Fruit fly (Drosophila melanogaster) whole organism, embryonic: ENCODE measurements around the gene Top3alpha.

Experiments
- Antp ChIP-seq: fragments of 200-800 bp; sonication (Bioruptor generic); optimal IDR thresholded peaks from 3 replicates; lab custom pipeline; 2016; ENCODE audit warnings: missing biosample characterization, missing genetic modification characterization
- C15 ChIP-seq: fragments of 200-800 bp; sonication (Bioruptor generic); IDR thresholded peaks from 3 replicates; pipeline ENCODE4 v1.3.6; 2022; ENCODE audit warnings: missing biosample characterization, missing genetic modification characterization
- CG1024 ChIP-seq: fragments of 200-800 bp; sonication (Bioruptor generic); IDR thresholded peaks from 2 replicates; pipeline ENCODE4 v1.3.6; 2022; ENCODE audit warnings: missing biosample characterization, missing genetic modification characterization
- CG11093 ChIP-seq: fragments of 200-800 bp; sonication (Bioruptor generic); IDR thresholded peaks from 3 replicates; pipeline ENCODE4 v1.3.6; 2022; ENCODE audit warnings: missing biosample characterization, missing genetic modification characterization
- CG14050 ChIP-seq: fragments of 200-800 bp; sonication (Bioruptor generic); IDR thresholded peaks from 3 replicates; pipeline ENCODE4 v1.3.6; 2022; ENCODE audit warnings: missing biosample characterization, missing genetic modification characterization
- CG14441 ChIP-seq: fragments of 200-800 bp; sonication (Bioruptor generic); IDR thresholded peaks from 2 replicates; pipeline ENCODE4 v1.3.6; 2022; ENCODE audit warnings: missing biosample characterization, missing genetic modification characterization
- CG16779 ChIP-seq: fragments of 200-800 bp; sonication (Bioruptor generic); IDR thresholded peaks from 2 replicates; pipeline ENCODE4 v1.3.6; 2022; ENCODE audit warnings: missing biosample characterization, missing genetic modification characterization
- CG2202 ChIP-seq: fragments of 200-800 bp; sonication (Bioruptor generic); optimal IDR thresholded peaks from 2 replicates; lab custom pipeline; 2018; ENCODE audit warnings: missing biosample characterization, mild to moderate bottlenecking, missing genetic modification characterization
- CG30403 ChIP-seq: fragments of 200-800 bp; sonication (Bioruptor generic); optimal IDR thresholded peaks from 3 replicates; lab custom pipeline; 2016; ENCODE audit warnings: missing biosample characterization, missing genetic modification characterization
- CG34224 ChIP-seq: fragments of 200-800 bp; sonication (Bioruptor generic); IDR thresholded peaks from 3 replicates; pipeline ENCODE4 v1.3.6; 2022; ENCODE audit warnings: missing biosample characterization, missing genetic modification characterization; ENCODE audit not compliant: partially characterized antibody
- CG34422 ChIP-seq: fragments of 200-800 bp; sonication (Bioruptor generic); IDR thresholded peaks from 3 replicates; pipeline ENCODE4 v1.3.6; 2022; ENCODE audit warnings: missing biosample characterization, missing genetic modification characterization
- CG4730 ChIP-seq: fragments of 200-800 bp; sonication (Bioruptor generic); IDR thresholded peaks from 2 replicates; pipeline ENCODE4 v1.3.6; 2022; ENCODE audit warnings: missing biosample characterization, missing genetic modification characterization
- CG6791 ChIP-seq: fragments of 200-800 bp; sonication (Bioruptor generic); IDR thresholded peaks from 3 replicates; pipeline ENCODE4 v1.3.6; 2022; ENCODE audit warnings: missing biosample characterization, missing genetic modification characterization; ENCODE audit not compliant: partially characterized antibody
- CG9797 ChIP-seq: fragments of 200-800 bp; sonication (Bioruptor generic); optimal IDR thresholded peaks from 3 replicates; lab custom pipeline; 2018; ENCODE audit warnings: missing biosample characterization, mild to moderate bottlenecking, missing genetic modification characterization
- CTCF ChIP-seq: fragments of 200-800 bp; sonication (Bioruptor generic); optimal IDR thresholded peaks from 2 replicates; lab custom pipeline; 2017; ENCODE audit warnings: missing biosample characterization, mild to moderate bottlenecking, missing genetic modification characterization, moderate library complexity
- Dip3 ChIP-seq: fragments of 200-800 bp; sonication (Bioruptor generic); optimal IDR thresholded peaks from 3 replicates; lab custom pipeline; 2016; ENCODE audit warnings: missing biosample characterization, missing genetic modification characterization
- E2f2 ChIP-seq: fragments of 200-800 bp; sonication (Bioruptor generic); IDR thresholded peaks from 2 replicates; pipeline ENCODE4 v1.3.6; 2022; ENCODE audit warnings: missing biosample characterization, missing genetic modification characterization
- Ets65A ChIP-seq: fragments of 200-800 bp; sonication (Bioruptor generic); peaks from one replicate; lab custom pipeline; 2016; ENCODE audit warnings: missing biosample characterization, missing genetic modification characterization
- Fer1 ChIP-seq: fragments of 200-800 bp; sonication (Bioruptor generic); optimal IDR thresholded peaks from 2 replicates; lab custom pipeline; 2017; ENCODE audit warnings: missing biosample characterization, mild to moderate bottlenecking, missing genetic modification characterization
- Hr3 ChIP-seq: fragments of 200-800 bp; sonication (Bioruptor generic); optimal IDR thresholded peaks from 3 replicates; lab custom pipeline; 2016; ENCODE audit warnings: missing biosample characterization, missing genetic modification characterization
- Hsf ChIP-seq: fragments of 200-800 bp; sonication (Bioruptor generic); optimal IDR thresholded peaks from 3 replicates; lab custom pipeline; 2016; ENCODE audit warnings: missing biosample characterization, missing genetic modification characterization
- Meics ChIP-seq: fragments of 200-800 bp; sonication (Bioruptor generic); optimal IDR thresholded peaks from 2 replicates; lab custom pipeline; 2017; ENCODE audit warnings: missing biosample characterization, mild to moderate bottlenecking, missing genetic modification characterization
- Myb ChIP-seq: fragments of 200-800 bp; sonication (Bioruptor generic); optimal IDR thresholded peaks from 2 replicates; lab custom pipeline; 2016; ENCODE audit warnings: missing biosample characterization, missing genetic modification characterization
- Pdp1 ChIP-seq, 2 experiments: fragments of 200-800 bp; sonication (Bioruptor generic); optimal IDR thresholded peaks; 3 replicates each; lab custom pipeline; 2016; ENCODE audit warnings: missing biosample characterization in 2 of 2, missing genetic modification characterization in 2 of 2, mild to moderate bottlenecking in 1 of 2, moderate library complexity in 1 of 2
- Scr ChIP-seq: fragments of 200-800 bp; sonication (Bioruptor generic); IDR thresholded peaks from 2 replicates; pipeline ENCODE4 v1.3.6; 2022; ENCODE audit warnings: missing biosample characterization, missing genetic modification characterization; ENCODE audit not compliant: partially characterized antibody
- Taf1 ChIP-seq: fragments of 200-800 bp; sonication (Bioruptor generic); IDR thresholded peaks from 2 replicates; pipeline ENCODE4 v1.3.6; 2022; ENCODE audit warnings: missing biosample characterization, missing genetic modification characterization
- Usf ChIP-seq: fragments of 200-800 bp; sonication (Bioruptor generic); optimal IDR thresholded peaks from 2 replicates; lab custom pipeline; 2017; ENCODE audit warnings: missing genotype, missing biosample characterization, missing genetic modification characterization
- Vsx1 ChIP-seq: fragments of 200-800 bp; sonication (Bioruptor generic); optimal IDR thresholded peaks from 2 replicates; lab custom pipeline; 2017; ENCODE audit warnings: missing biosample characterization, mild to moderate bottlenecking, missing genetic modification characterization, missing genetic modification reagents
- Xbp1 ChIP-seq: fragments of 200-800 bp; sonication (Bioruptor generic); optimal IDR thresholded peaks from 3 replicates; lab custom pipeline; 2016; ENCODE audit warnings: missing biosample characterization, mild to moderate bottlenecking, missing genetic modification characterization
- Xrp1 ChIP-seq: fragments of 200-800 bp; sonication (Bioruptor generic); IDR thresholded peaks from 2 replicates; pipeline ENCODE4 v1.3.6; 2022; ENCODE audit warnings: missing biosample characterization, missing genetic modification characterization
- ac ChIP-seq: fragments of 200-800 bp; sonication (Bioruptor generic); optimal IDR thresholded peaks from 3 replicates; lab custom pipeline; 2017; ENCODE audit warnings: missing biosample characterization, mild to moderate bottlenecking, missing genetic modification characterization
- amos ChIP-seq: fragments of 200-800 bp; sonication (Bioruptor generic); IDR thresholded peaks from 2 replicates; pipeline ENCODE4 v1.3.6; 2022; ENCODE audit warnings: missing biosample characterization, missing genetic modification characterization; ENCODE audit not compliant: partially characterized antibody
- bsh ChIP-seq, 2 experiments: fragments of 200-800 bp; sonication (Bioruptor generic); optimal IDR thresholded peaks; 2 replicates each; lab custom pipeline; 2017 to 2018; ENCODE audit warnings: mild to moderate bottlenecking in 2 of 2, missing biosample characterization in 2 of 2, missing genetic modification characterization in 2 of 2, moderate library complexity in 1 of 2
- ems ChIP-seq: fragments of 200-800 bp; sonication (Bioruptor generic); optimal IDR thresholded peaks from 3 replicates; lab custom pipeline; 2016; ENCODE audit warnings: missing biosample characterization, missing genetic modification characterization
- exex ChIP-seq: fragments of 200-800 bp; sonication (Bioruptor generic); optimal IDR thresholded peaks from 4 replicates; lab custom pipeline; 2018; ENCODE audit warnings: missing biosample characterization, mild to moderate bottlenecking, missing genetic modification characterization, moderate library complexity
- gro ChIP-seq: fragments of 200-800 bp; sonication (Bioruptor generic); optimal IDR thresholded peaks from 2 replicates; lab custom pipeline; 2016; ENCODE audit warnings: missing biosample characterization, missing genetic modification characterization
- hkb ChIP-seq, 2 experiments: fragments of 200-800 bp in 1 of 2; fragments of >200 bp in 1 of 2; sonication (Bioruptor generic) in 1 of 2; IDR thresholded peaks in 1 of 2; optimal IDR thresholded peaks in 1 of 2; 2 replicates each; pipeline versions ENCODE4 v1.3.6 to Lab custom; 2017 to 2022; ENCODE audit warnings: missing biosample characterization in 1 of 2, missing genetic modification characterization in 1 of 2
- ind ChIP-seq: fragments of 200-800 bp; sonication (Bioruptor generic); optimal IDR thresholded peaks from 3 replicates; lab custom pipeline; 2016; ENCODE audit warnings: missing biosample characterization, missing genetic modification characterization
- jumu ChIP-seq: fragments of 200-800 bp; sonication (Bioruptor generic); optimal IDR thresholded peaks from 3 replicates; lab custom pipeline; 2016; ENCODE audit warnings: missing biosample characterization, missing genetic modification characterization
- knrl ChIP-seq: fragments of 200-800 bp; sonication (Bioruptor generic); IDR thresholded peaks from 3 replicates; pipeline ENCODE4 v1.3.6; 2022; ENCODE audit warnings: missing biosample characterization, missing genetic modification characterization; ENCODE audit not compliant: partially characterized antibody
- mam ChIP-seq: fragments of 200-800 bp; sonication (Bioruptor generic); optimal IDR thresholded peaks from 3 replicates; lab custom pipeline; 2016; ENCODE audit warnings: missing biosample characterization, missing genetic modification characterization
- odd ChIP-seq: fragments of 200-800 bp; sonication (Bioruptor generic); optimal IDR thresholded peaks from 2 replicates; lab custom pipeline; 2017; ENCODE audit warnings: missing biosample characterization, mild to moderate bottlenecking, missing genetic modification characterization
- org-1 ChIP-seq: fragments of 200-800 bp; sonication (Bioruptor generic); optimal IDR thresholded peaks from 2 replicates; lab custom pipeline; 2017; ENCODE audit warnings: missing biosample characterization, missing genetic modification characterization
- sd ChIP-seq: fragments of 200-800 bp; sonication (Bioruptor generic); optimal IDR thresholded peaks from 3 replicates; lab custom pipeline; 2018; ENCODE audit warnings: missing biosample characterization, mild to moderate bottlenecking, missing genetic modification characterization, moderate library complexity
- sens ChIP-seq: fragments of 200-800 bp; sonication (Bioruptor generic); peaks from one replicate; lab custom pipeline; 2016; ENCODE audit warnings: missing biosample characterization, missing genetic modification characterization
- seq ChIP-seq: fragments of 200-800 bp; sonication (Bioruptor generic); IDR thresholded peaks from 2 replicates; pipeline ENCODE4 v1.3.6; 2022; ENCODE audit warnings: missing biosample characterization, missing genetic modification characterization
- sisA ChIP-seq: fragments of 200-800 bp; sonication (Bioruptor generic); IDR thresholded peaks from 2 replicates; pipeline ENCODE4 v1.3.6; 2022; ENCODE audit warnings: missing biosample characterization, missing genetic modification characterization
- slbo ChIP-seq: fragments of 200-800 bp; sonication (Bioruptor generic); IDR thresholded peaks from 2 replicates; pipeline ENCODE4 v1.3.6; 2022; ENCODE audit warnings: missing biosample characterization, missing genetic modification characterization
- tin ChIP-seq: fragments of 200-800 bp; sonication (Bioruptor generic); optimal IDR thresholded peaks from 3 replicates; lab custom pipeline; 2016; ENCODE audit warnings: missing biosample characterization, missing genetic modification characterization

Gene Top3alpha

dm6 chr2L:19452535-19453317, 45.2 kb upstream of the Top3alpha start (continued):
- TF ChIP-seq odd (GFP tag; lab: Kevin White, UChicago) (peak; percentile 7), amos (GFP tag; lab: Robert Waterston, UW) (peak; percentile 7; the same call in 1 of the 2 replicates), CTCF (peak; percentile 26), mam (GFP tag; lab: Kevin White, UChicago) (peak; percentile 36), org-1 (GFP tag; lab: Kevin White, UChicago) (no peak), CG11093 (GFP tag; lab: Robert Waterston, UW) (0 out of 3 replicates have a peak, but pooled peaks have one; percentile 35), ems (GFP tag; lab: Kevin White, UChicago) (peak; percentile 1), tin (GFP tag; lab: Kevin White, UChicago) (peak; percentile 43), Hr3 (GFP tag; lab: Kevin White, UChicago) (peak; percentile 21), Pdp1 (GFP tag; optimal IDR thresholded peaks at IDR 0.05; lab: Kevin White, UChicago) (peak; percentile 22 to 51), CG2202 (tag; lab: Kevin White, UChicago) (no peak), exex (tag; lab: Kevin White, UChicago) (no peak), ind (GFP tag; lab: Kevin White, UChicago) (peak; percentile 28), ac (no peak), C15 (no peak), hkb (optimal IDR thresholded peaks at IDR 0.05; lab: Kevin White, UChicago) (no peak), hkb (GFP tag; IDR thresholded peaks at IDR 0.05; lab: Robert Waterston, UW) (peak; percentile 24; the same call in 1 of the 2 replicates), Myb (GFP tag; lab: Kevin White, UChicago) (peak; percentile 36), Xbp1 (GFP tag; lab: Kevin White, UChicago) (peak; percentile 5), Taf1 (GFP tag; lab: Robert Waterston, UW) (no peak), CG34422 (GFP tag; lab: Robert Waterston, UW) (peak; percentile 96; the same call in 2 of the 3 replicates), CG16779 (GFP tag; lab: Robert Waterston, UW) (0 out of 2 replicates have a peak, but pooled peaks have one; percentile 3), knrl (GFP tag; lab: Robert Waterston, UW) (peak; percentile 17; the same call in 1 of the 3 replicates), CG6791 (GFP tag; lab: Robert Waterston, UW) (peak; percentile 40; the same call in 1 of the 3 replicates), Antp (peak; percentile 1), Xrp1 (GFP tag; lab: Robert Waterston, UW) (peak; percentile 53; the same call in 1 of the 2 replicates), Dip3 (GFP tag; lab: Kevin White, UChicago) (peak; percentile 34), Hsf (GFP tag; lab: Kevin White, UChicago) (peak; percentile 34), Fer1 (peak; percentile 19), slbo (peak; percentile 60), CG30403 (GFP tag; lab: Kevin White, UChicago) (peak; percentile 25), Scr (GFP tag; lab: Robert Waterston, UW) (no peak; the same call in 1 of the 2 replicates), Vsx1 (GFP tag; lab: Kevin White, UChicago) (no peak), CG1024 (GFP tag; lab: Robert Waterston, UW) (0 out of 2 replicates have a peak, but pooled peaks have one; percentile 2), CG14050 (GFP tag; lab: Robert Waterston, UW) (no peak; the same call in 2 of the 3 replicates), CG9797 (GFP tag; lab: Kevin White, UChicago) (no peak), jumu (GFP tag; lab: Kevin White, UChicago) (peak; percentile 35), CG4730 (GFP tag; lab: Robert Waterston, UW) (0 out of 2 replicates have a peak, but pooled peaks have one; percentile 33), CG14441 (GFP tag; lab: Robert Waterston, UW) (peak; percentile 56), sisA (GFP tag; lab: Robert Waterston, UW) (peak; percentile 56), Usf (GFP tag; lab: Kevin White, UChicago) (no peak), Ets65A (GFP tag; lab: Kevin White, UChicago) (peak; percentile 93), sens (peak; percentile 74), CG34224 (peak; percentile 21; the same call in 2 of the 3 replicates), seq (no peak), Meics (peak; percentile 23), bsh (GFP tag; optimal IDR thresholded peaks at IDR 0.05; lab: Kevin White, UChicago) (peak in 1 of 2 experiments; percentile 13), gro (GFP tag; lab: Kevin White, UChicago) (peak; percentile 8), E2f2 (GFP tag; lab: Robert Waterston, UW) (peak; percentile 75), sd (tag; lab: Kevin White, UChicago) (peak; percentile 30)
